Fruit fly (Drosophila melanogaster) whole organism, adult: Measurements from ENCODE around the gene Papst2.

Source experiments
- CG11617 ChIP-seq: fragments of 200-800 bp; sonication (Bioruptor generic); optimal IDR thresholded peaks from 2 replicates; lab custom pipeline; 2017; ENCODE audit warnings: mild to moderate bottlenecking, missing biosample characterization, missing genetic modification reagents, missing genetic modification characterization
- CG12768 ChIP-seq: fragments of 200-800 bp; sonication (Bioruptor generic); optimal IDR thresholded peaks from 2 replicates; lab custom pipeline; 2017; ENCODE audit warnings: missing biosample characterization, missing genetic modification characterization, mild to moderate bottlenecking, moderate library complexity, missing genetic modification reagents
- CG14711 ChIP-seq: fragments of 200-800 bp; sonication (Bioruptor generic); optimal IDR thresholded peaks from 2 replicates; lab custom pipeline; 2018; ENCODE audit warnings: missing biosample characterization, mild to moderate bottlenecking, missing genetic modification characterization, moderate library complexity
- CG1620 ChIP-seq: fragments of 200-800 bp; sonication (Bioruptor generic); optimal IDR thresholded peaks from 2 replicates; lab custom pipeline; 2016; ENCODE audit warnings: missing biosample characterization, missing genetic modification characterization
- CG33017 ChIP-seq: fragments of 200-800 bp; sonication (Bioruptor generic); optimal IDR thresholded peaks from 2 replicates; lab custom pipeline; 2018; ENCODE audit warnings: missing biosample characterization, mild to moderate bottlenecking, missing genetic modification characterization, moderate library complexity
- CG5204 ChIP-seq: fragments of 200-800 bp; sonication (Bioruptor generic); optimal IDR thresholded peaks from 2 replicates; lab custom pipeline; 2016; ENCODE audit warnings: missing biosample characterization, missing genetic modification characterization
- CG7045 ChIP-seq: fragments of 200-800 bp; sonication (Bioruptor generic); optimal IDR thresholded peaks from 2 replicates; lab custom pipeline; 2017; ENCODE audit warnings: missing biosample characterization, mild to moderate bottlenecking, missing genetic modification characterization
- CG7101 ChIP-seq: fragments of 200-800 bp; sonication (Bioruptor generic); optimal IDR thresholded peaks from 2 replicates; lab custom pipeline; 2018; ENCODE audit warnings: missing biosample characterization, mild to moderate bottlenecking, missing genetic modification characterization, moderate library complexity
- Clk ChIP-seq: fragments of 200-800 bp; sonication (Bioruptor generic); optimal IDR thresholded peaks from 2 replicates; lab custom pipeline; 2017; ENCODE audit warnings: missing biosample characterization, missing genetic modification characterization
- Crg-1 ChIP-seq: fragments of 200-800 bp; sonication (Bioruptor generic); optimal IDR thresholded peaks from 2 replicates; lab custom pipeline; 2016; ENCODE audit warnings: missing biosample characterization, missing genetic modification characterization
- Hr96 ChIP-seq: fragments of 200-800 bp; sonication (Bioruptor generic); optimal IDR thresholded peaks from 2 replicates; lab custom pipeline; 2016; ENCODE audit warnings: missing biosample characterization, missing genetic modification characterization
- Mnt ChIP-seq: fragments of 200-800 bp; sonication (Bioruptor generic); optimal IDR thresholded peaks from 2 replicates; lab custom pipeline; 2016; ENCODE audit warnings: missing biosample characterization, mild to moderate bottlenecking, missing genetic modification characterization
- bab1 ChIP-seq: fragments of 200-800 bp; sonication (Bioruptor generic); optimal IDR thresholded peaks from 3 replicates; lab custom pipeline; 2019; ENCODE audit warnings: missing biosample characterization, mild to moderate bottlenecking, missing genetic modification characterization, moderate library complexity
- cic ChIP-seq: fragments of 200-800 bp; sonication (Bioruptor generic); optimal IDR thresholded peaks from 2 replicates; lab custom pipeline; 2017; ENCODE audit warnings: missing biosample characterization, mild to moderate bottlenecking, missing genetic modification characterization, moderate library complexity
- cnc ChIP-seq, 2 experiments: fragments of >200 bp; optimal IDR thresholded peaks; 2 replicates each; lab custom pipeline; 2017
- kay ChIP-seq: fragments of 200-800 bp; sonication (Bioruptor generic); peaks from one replicate; lab custom pipeline; 2016; ENCODE audit warnings: missing biosample characterization, missing genetic modification characterization, borderline replicate concordance
- ovo ChIP-seq: fragments of 200-800 bp; sonication (Bioruptor generic); optimal IDR thresholded peaks from 2 replicates; lab custom pipeline; 2016; ENCODE audit warnings: missing biosample characterization, missing genetic modification characterization
- pad ChIP-seq: fragments of 200-800 bp; sonication (Bioruptor generic); optimal IDR thresholded peaks from 3 replicates; lab custom pipeline; 2017; ENCODE audit warnings: missing biosample characterization, missing genetic modification characterization, mild to moderate bottlenecking, moderate library complexity, missing genetic modification reagents
- tj ChIP-seq: fragments of 200-800 bp; sonication (Bioruptor generic); optimal IDR thresholded peaks from 3 replicates; lab custom pipeline; 2017; ENCODE audit warnings: missing biosample characterization, mild to moderate bottlenecking, missing genetic modification characterization, moderate library complexity
- toe ChIP-seq: fragments of 200-800 bp; sonication (Bioruptor generic); optimal IDR thresholded peaks from 2 replicates; lab custom pipeline; 2016; ENCODE audit warnings: missing biosample characterization, missing genetic modification characterization

Gene Papst2

DNA sequence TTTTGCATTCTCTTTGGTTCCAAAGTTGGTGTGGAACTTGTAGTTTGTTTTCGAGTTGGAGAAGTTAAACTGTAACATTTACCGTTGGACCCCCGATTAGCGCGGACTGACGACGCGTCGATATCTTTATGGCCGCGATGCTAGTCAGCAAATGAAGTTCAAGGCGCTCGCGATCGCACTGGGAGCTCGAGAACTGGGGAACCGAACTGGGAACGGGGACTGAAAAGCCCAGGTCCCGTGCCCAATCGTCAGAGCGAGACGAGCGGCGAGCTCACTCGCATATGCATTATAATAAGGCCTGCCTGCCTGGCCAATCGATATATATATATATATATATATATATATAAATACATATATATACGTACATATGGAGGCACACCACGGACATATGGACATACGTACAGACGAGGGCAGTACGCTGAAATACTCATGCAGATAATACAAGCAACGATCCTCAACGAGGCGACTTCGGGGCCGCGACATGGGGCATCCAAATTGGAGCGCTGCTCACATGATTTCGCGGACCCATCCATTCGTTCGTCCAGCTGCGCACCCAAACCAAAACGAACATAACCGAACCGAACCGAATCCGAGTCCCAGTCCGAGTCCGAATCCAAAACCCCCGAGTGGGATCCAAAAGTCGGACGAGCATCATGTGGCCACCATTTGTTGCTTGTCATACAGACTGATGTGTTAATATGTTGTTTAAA, 40.3 kb upstream of the Papst2 start:
- TF ChIP-seq CG12768 (GFP tag; lab: Kevin White, UChicago) (peak; percentile 5), Mnt (GFP tag; lab: Kevin White, UChicago) (no peak), cnc (optimal IDR thresholded peaks at IDR 0.05; lab: Kevin White, UChicago) (peak in 1 of 2 experiments; percentile 19), cic (GFP tag; lab: Kevin White, UChicago) (peak; percentile 19)

DNA sequence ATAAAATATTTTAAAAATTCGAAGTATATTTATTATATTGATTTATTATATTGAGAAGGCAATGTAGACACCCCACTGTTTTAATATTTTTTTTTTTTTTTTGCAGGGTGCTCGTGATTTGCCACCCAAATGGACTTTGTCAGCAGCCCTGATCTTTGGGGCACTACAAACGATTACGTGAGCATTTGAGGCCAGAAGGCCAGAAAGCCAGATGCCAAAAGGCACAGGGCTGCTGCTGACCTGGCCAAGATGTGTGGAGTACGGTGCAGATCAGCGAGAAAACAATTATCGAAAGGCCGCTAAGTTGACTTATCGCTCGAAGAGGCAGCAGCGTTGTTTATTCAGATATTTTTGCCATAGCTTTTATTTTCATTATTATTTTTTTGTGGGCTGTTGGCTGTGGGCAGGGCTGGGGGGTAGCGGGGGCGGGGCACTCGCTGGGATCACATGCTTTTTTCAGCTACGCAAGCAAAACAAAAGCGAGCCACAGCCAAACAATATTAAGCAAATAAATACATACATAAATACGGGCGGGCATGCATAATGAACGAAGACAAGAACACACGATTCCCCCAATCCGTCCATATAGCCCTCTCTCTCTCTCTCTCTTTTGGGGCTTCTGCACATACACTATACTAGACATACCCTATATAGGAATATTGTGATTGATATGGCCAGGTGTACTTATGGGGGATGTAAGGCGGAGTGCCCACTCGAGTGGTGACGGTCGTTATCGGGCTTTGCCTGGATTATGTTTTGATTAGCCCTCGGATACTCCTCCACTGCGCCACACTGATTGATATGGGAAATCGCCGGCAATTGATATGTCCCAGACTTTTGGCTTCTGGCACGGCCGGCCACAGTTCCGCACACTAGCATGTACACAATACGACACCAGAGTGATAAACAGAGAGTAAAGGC, 39.1 kb upstream of the Papst2 start:
- TF ChIP-seq CG12768 (GFP tag; lab: Kevin White, UChicago), result peak; percentile 49
- peak; percentile 45 for TF ChIP-seq Crg-1 (GFP tag; lab: Kevin White, UChicago)
- TF ChIP-seq toe (GFP tag; lab: Kevin White, UChicago), result no peak
- TF ChIP-seq CG1620 (GFP tag; lab: Kevin White, UChicago), result no peak
- TF ChIP-seq ovo (GFP tag; lab: Kevin White, UChicago), result peak; percentile 25
- peak; percentile 31 for TF ChIP-seq CG7045
- TF ChIP-seq pad (GFP tag; lab: Kevin White, UChicago), result peak; percentile 35
- TF ChIP-seq kay, result no peak
- TF ChIP-seq tj (GFP tag; lab: Kevin White, UChicago), result peak; percentile 99
- peak; percentile 31 for TF ChIP-seq cic (GFP tag; lab: Kevin White, UChicago)

DNA sequence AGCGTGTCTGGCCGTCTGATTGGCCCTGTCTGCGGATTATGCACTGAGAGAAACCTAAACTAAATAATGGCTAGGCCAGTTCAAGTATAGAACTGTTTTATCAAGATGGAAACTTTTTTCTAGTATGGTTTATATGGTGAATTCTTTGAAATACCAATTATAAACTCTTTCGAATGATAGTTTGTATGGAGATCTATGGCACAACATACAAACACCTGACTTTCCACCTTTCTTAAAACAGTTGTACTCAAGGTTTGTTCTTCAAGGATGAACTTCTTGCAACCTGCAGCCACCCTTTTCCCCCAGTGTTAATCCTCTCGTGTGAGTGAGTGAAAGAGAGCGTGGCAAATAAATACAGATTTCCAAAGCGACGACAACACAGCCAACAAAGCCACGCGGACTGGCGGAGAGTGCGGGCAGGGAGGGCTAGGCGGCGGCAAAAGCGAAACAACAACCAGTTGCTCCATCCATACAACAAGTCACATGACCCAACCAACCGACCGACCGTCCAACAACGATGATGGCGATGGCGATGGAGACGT, 38.3 kb upstream of the Papst2 start:
- TF ChIP-seq cic (GFP tag; lab: Kevin White, UChicago) (no peak), bab1 (GFP tag; lab: Kevin White, UChicago) (no peak), toe (GFP tag; lab: Kevin White, UChicago) (peak; percentile 69), pad (GFP tag; lab: Kevin White, UChicago) (peak; percentile 37), Hr96 (GFP tag; lab: Kevin White, UChicago) (peak; percentile 56), Clk (peak; percentile 59), CG7101 (tag; lab: Kevin White, UChicago) (peak; percentile 72), ovo (GFP tag; lab: Kevin White, UChicago) (peak; percentile 3), cnc (optimal IDR thresholded peaks at IDR 0.05; lab: Kevin White, UChicago) (no peak), Crg-1 (GFP tag; lab: Kevin White, UChicago) (no peak), CG11617 (GFP tag; lab: Kevin White, UChicago) (peak; percentile 59), CG5204 (GFP tag; lab: Kevin White, UChicago) (peak; percentile 87), CG12768 (GFP tag; lab: Kevin White, UChicago) (peak; percentile 79), CG33017 (tag; lab: Kevin White, UChicago) (peak; percentile 75), tj (GFP tag; lab: Kevin White, UChicago) (peak; percentile 28), kay (peak; percentile 82), CG1620 (GFP tag; lab: Kevin White, UChicago) (no peak), Mnt (GFP tag; lab: Kevin White, UChicago) (peak; percentile 16), CG14711 (tag; lab: Kevin White, UChicago) (peak; percentile 67), CG7045 (peak; percentile 85)

DNA sequence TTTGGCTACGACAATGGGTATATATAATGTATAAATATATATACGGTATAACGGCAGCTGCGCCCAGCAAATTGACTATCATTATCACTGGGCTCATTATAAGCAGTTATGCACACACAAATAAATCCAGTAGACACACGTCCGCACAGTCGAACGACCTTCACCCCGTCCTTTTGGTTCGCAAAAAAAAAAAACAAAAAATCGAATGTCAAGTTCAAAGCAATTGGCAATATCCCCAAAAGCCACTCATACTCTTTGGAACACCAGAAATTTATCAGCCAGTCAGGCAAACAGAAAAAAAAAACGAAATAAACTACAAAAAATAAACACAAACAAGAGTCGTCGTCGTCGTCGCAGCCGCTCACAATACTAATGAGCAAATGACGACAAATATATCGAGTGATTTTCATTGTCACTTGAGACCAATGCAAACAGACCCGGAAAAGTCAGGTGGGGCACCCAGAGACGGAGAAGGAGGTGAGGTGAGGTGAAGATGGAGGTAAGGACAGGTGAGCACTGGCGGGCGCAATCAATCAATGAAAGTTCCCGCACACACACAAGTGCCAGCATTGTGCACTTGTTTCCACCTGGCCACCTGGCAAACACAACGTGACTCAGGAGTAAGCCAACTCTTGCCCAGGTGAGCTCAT, 37.7 kb upstream of the Papst2 start:
- no peak for TF ChIP-seq bab1 (GFP tag; lab: Kevin White, UChicago)
- TF ChIP-seq kay, result peak; percentile 67
- no peak for TF ChIP-seq CG12768 (GFP tag; lab: Kevin White, UChicago)
- TF ChIP-seq pad (GFP tag; lab: Kevin White, UChicago), result no peak
- no peak for TF ChIP-seq CG1620 (GFP tag; lab: Kevin White, UChicago)
- TF ChIP-seq CG14711 (tag; lab: Kevin White, UChicago), result no peak
- TF ChIP-seq toe (GFP tag; lab: Kevin White, UChicago), result no peak
- TF ChIP-seq CG5204 (GFP tag; lab: Kevin White, UChicago), result no peak
- TF ChIP-seq cnc (optimal IDR thresholded peaks at IDR 0.05; lab: Kevin White, UChicago), result no peak
- TF ChIP-seq CG7045, result no peak
- peak; percentile 20 for TF ChIP-seq tj (GFP tag; lab: Kevin White, UChicago)
- TF ChIP-seq cic (GFP tag; lab: Kevin White, UChicago), result peak; percentile 87
- no peak for TF ChIP-seq CG7101 (tag; lab: Kevin White, UChicago)
- TF ChIP-seq Hr96 (GFP tag; lab: Kevin White, UChicago), result no peak
- no peak for TF ChIP-seq ovo (GFP tag; lab: Kevin White, UChicago)
- no peak for TF ChIP-seq Crg-1 (GFP tag; lab: Kevin White, UChicago)
- TF ChIP-seq CG11617 (GFP tag; lab: Kevin White, UChicago), result no peak

DNA sequence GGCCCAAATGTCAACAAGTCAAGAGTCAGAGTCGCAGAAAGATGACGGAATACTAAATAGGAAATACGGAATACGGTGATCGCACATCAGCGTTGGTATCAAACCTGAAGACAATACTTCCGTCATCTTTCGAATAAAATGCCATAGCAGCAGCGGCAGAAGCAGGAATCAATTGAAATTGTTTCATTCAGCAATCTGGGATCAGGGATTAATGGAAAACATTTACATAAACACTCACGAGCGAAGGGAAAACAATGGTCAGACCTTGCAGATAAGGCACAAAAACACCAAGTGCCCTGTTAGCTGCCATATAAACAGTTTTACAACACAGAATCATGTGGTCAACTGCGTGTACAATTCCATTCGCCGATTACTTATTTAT, 37.2 kb upstream of the Papst2 start:
- no peak for TF ChIP-seq pad (GFP tag; lab: Kevin White, UChicago)
- no peak for TF ChIP-seq CG14711 (tag; lab: Kevin White, UChicago)
- no peak for TF ChIP-seq CG33017 (tag; lab: Kevin White, UChicago)
- TF ChIP-seq Crg-1 (GFP tag; lab: Kevin White, UChicago), result no peak
- TF ChIP-seq CG11617 (GFP tag; lab: Kevin White, UChicago), result no peak
- no peak for TF ChIP-seq cnc (optimal IDR thresholded peaks at IDR 0.05; lab: Kevin White, UChicago)
- no peak for TF ChIP-seq toe (GFP tag; lab: Kevin White, UChicago)
- no peak for TF ChIP-seq tj (GFP tag; lab: Kevin White, UChicago)
- no peak for TF ChIP-seq CG7045
- no peak for TF ChIP-seq ovo (GFP tag; lab: Kevin White, UChicago)
